Worm (Caenorhabditis elegans) whole organism, early embryonic: Measurements from ENCODE around the gene col-110.

Experiments used
- B0310.2 ChIP-seq: sonication (generic microtip); optimal IDR thresholded peaks from 2 replicates; lab custom pipeline; 2016; ENCODE audit warnings: mild to moderate bottlenecking, missing genetic modification characterization, missing compliant biosample characterization
- ama-1 ChIP-seq: fragments of 150-350 bp; optimal IDR thresholded peaks from 2 replicates; lab custom pipeline; 2014
- hmbx-1 ChIP-seq: sonication (generic microtip); optimal IDR thresholded peaks from 2 replicates; lab custom pipeline; 2016; ENCODE audit warnings: mild to moderate bottlenecking, missing genetic modification characterization, missing compliant biosample characterization
- tbx-11 ChIP-seq: fragments of 200-800 bp; sonication (Bioruptor generic); IDR thresholded peaks from 2 replicates; pipeline ENCODE4 v1.3.6; 2022; ENCODE audit warnings: missing genetic modification characterization, missing compliant biosample characterization

DNA sequence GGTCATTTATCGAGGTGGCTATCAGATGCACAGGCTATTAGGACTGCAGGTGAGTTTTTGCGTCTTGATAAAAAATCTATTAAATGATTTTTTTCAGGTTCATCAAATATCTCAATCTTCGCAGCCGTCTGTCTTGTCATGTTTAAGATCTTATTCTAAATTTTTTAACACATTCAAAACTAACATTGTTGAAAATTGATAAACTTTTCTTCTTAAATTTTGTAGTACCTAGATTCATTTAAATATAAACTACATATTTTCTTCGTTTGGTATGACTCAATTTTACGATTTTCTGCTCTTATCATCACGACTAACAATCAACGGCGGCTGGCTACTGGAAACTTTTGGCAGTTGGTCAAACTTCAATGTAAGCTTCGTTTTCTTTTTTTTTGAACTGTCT is 6.9 kb downstream of the col-110 start, which contains the start of gene F19C7.4:
- no peak for TF ChIP-seq tbx-11 (GFP tag; lab: Robert Waterston, UW)
- TF ChIP-seq ama-1 (lab: Kevin White, UChicago), result no peak
- no peak for TF ChIP-seq hmbx-1 (tag; lab: Kevin White, UChicago)
- no peak for TF ChIP-seq B0310.2 (tag; lab: Kevin White, UChicago)
